Worm (Caenorhabditis elegans) whole organism, L4 larva: ENCODE data around the gene hnd-1.

Experiments used
- Y5F2A.4 ChIP-seq: fragments of 200-800 bp; sonication (Bioruptor generic); optimal IDR thresholded peaks from 2 replicates; lab custom pipeline; 2018; ENCODE audit warnings: mild to moderate bottlenecking, missing genetic modification characterization, missing compliant biosample characterization
- ama-1 ChIP-seq: fragments of 150-350 bp; optimal IDR thresholded peaks from 2 replicates; lab custom pipeline; 2014; ENCODE audit warnings: inconsistent platforms, mixed read lengths
- daf-19 ChIP-seq: fragments of 200-800 bp; sonication (Bioruptor generic); conservative IDR thresholded peaks from 2 replicates; pipeline ENCODE4 v1.3.6; 2022; ENCODE audit warnings: missing genetic modification characterization, missing compliant biosample characterization
- egl-43 ChIP-seq: fragments of 200-800 bp; sonication (Bioruptor generic); IDR thresholded peaks from 2 replicates; pipeline ENCODE4 v1.3.6; 2022; ENCODE audit warnings: missing genetic modification reagents, missing genetic modification characterization, missing compliant biosample characterization
- fos-1 ChIP-seq: fragments of 150-350 bp; optimal IDR thresholded peaks from 2 replicates; lab custom pipeline; 2014; ENCODE audit warnings: missing biosample characterization, missing genetic modification characterization
- hmg-1.1 ChIP-seq: fragments of 200-800 bp; sonication (Bioruptor generic); IDR thresholded peaks from 2 replicates; pipeline ENCODE4 v1.3.6; 2022; ENCODE audit warnings: missing genetic modification reagents, missing genetic modification characterization, missing compliant biosample characterization
- jun-1 ChIP-seq: fragments of 150-350 bp; optimal IDR thresholded peaks from 2 replicates; lab custom pipeline; 2014; ENCODE audit warnings: missing biosample characterization, missing genetic modification reagents, missing genetic modification characterization
- mxl-3 ChIP-seq: fragments of 200-800 bp; sonication (Bioruptor generic); optimal IDR thresholded peaks from 2 replicates; lab custom pipeline; 2018; ENCODE audit warnings: mild to moderate bottlenecking, missing genetic modification characterization, missing compliant biosample characterization
- nhr-76 ChIP-seq: fragments of 150-350 bp; optimal IDR thresholded peaks from 2 replicates; lab custom pipeline; 2014; ENCODE audit warnings: missing biosample characterization, missing genetic modification characterization
- pha-4 ChIP-seq, 2 experiments: fragments of 150-350 bp in 1 of 2; fragments of 200-800 bp in 1 of 2; sonication (Bioruptor generic) in 1 of 2; IDR thresholded peaks in 1 of 2; optimal IDR thresholded peaks in 1 of 2; 2 replicates each; pipeline versions ENCODE4 v1.3.6 to Lab custom; 2014 to 2022; ENCODE audit warnings: missing genetic modification characterization in 2 of 2, missing genetic modification reagents in 2 of 2, missing biosample characterization in 1 of 2, missing compliant biosample characterization in 1 of 2
- snpc-1.2 ChIP-seq: fragments of 200-800 bp; sonication (Bioruptor generic); IDR thresholded peaks from 2 replicates; pipeline ENCODE4 v1.3.6; 2022; ENCODE audit warnings: missing genetic modification reagents, missing genetic modification characterization, missing compliant biosample characterization
- snpc-4 ChIP-seq: fragments of 150-350 bp; optimal IDR thresholded peaks from 2 replicates; lab custom pipeline; 2014; ENCODE audit warnings: missing biosample characterization, missing genetic modification characterization
- tag-97 ChIP-seq: fragments of 200-800 bp; sonication (Bioruptor generic); IDR thresholded peaks from 2 replicates; pipeline ENCODE4 v1.3.6; 2022; ENCODE audit warnings: missing genetic modification characterization, missing compliant biosample characterization

ce11 chrX:11716463-11716960, 32.2 kb downstream of the hnd-1 start, which contains the start of gene C44C10.9:
- TF ChIP-seq daf-19 (no peak), fos-1 (no peak), ama-1 (no peak), hmg-1.1 (GFP tag; lab: Robert Waterston, UW) (no peak), nhr-76 (tag; lab: Kevin White, UChicago) (no peak), snpc-1.2 (GFP tag; lab: Robert Waterston, UW) (no peak), tag-97 (GFP tag; lab: Robert Waterston, UW) (no peak), Y5F2A.4 (GFP tag; lab: Kevin White, UChicago) (no peak), egl-43 (GFP tag; lab: Robert Waterston, UW) (no peak), snpc-4 (no peak), mxl-3 (GFP tag; lab: Kevin White, UChicago) (peak; percentile 5), jun-1 (tag; lab: Kevin White, UChicago) (no peak), pha-4 (GFP tag; IDR thresholded peaks at IDR 0.05; lab: Robert Waterston, UW) (no peak), pha-4 (tag; optimal IDR thresholded peaks at IDR 0.05; lab: Kevin White, UChicago) (no peak)
